Fruit fly (Drosophila melanogaster) whole organism, pupa: ENCODE data around the gene CG33483.

ENCODE experiments used
- CG12605 ChIP-seq: fragments of 200-800 bp; sonication (Bioruptor generic); IDR thresholded peaks from 2 replicates; pipeline ENCODE4 v1.3.6; 2022; ENCODE audit warnings: missing biosample characterization, missing genetic modification characterization
- CG8159 ChIP-seq: fragments of 200-800 bp; sonication (Bioruptor generic); optimal IDR thresholded peaks from 3 replicates; lab custom pipeline; 2018; ENCODE audit warnings: missing biosample characterization, mild to moderate bottlenecking, missing genetic modification characterization, moderate library complexity
- Pif1A ChIP-seq: fragments of 200-800 bp; sonication (Bioruptor generic); optimal IDR thresholded peaks from 3 replicates; lab custom pipeline; 2016; ENCODE audit warnings: missing biosample characterization, missing genetic modification characterization
- Pif1B ChIP-seq: fragments of 200-800 bp; sonication (Bioruptor generic); optimal IDR thresholded peaks from 3 replicates; lab custom pipeline; 2016; ENCODE audit warnings: missing biosample characterization, missing genetic modification characterization
- fd96Ca ChIP-seq: fragments of 200-800 bp; sonication (Bioruptor generic); IDR thresholded peaks from 3 replicates; pipeline ENCODE4 v1.3.6; 2022; ENCODE audit warnings: missing biosample characterization, missing genetic modification characterization
- rn ChIP-seq: fragments of 200-800 bp; sonication (Bioruptor generic); IDR thresholded peaks from 2 replicates; pipeline ENCODE4 v1.3.6; 2022; ENCODE audit warnings: missing biosample characterization, missing genetic modification characterization

dm6 chr3R:30922414-30922813, 20.5 kb upstream of the CG33483 start:
- no peak for TF ChIP-seq CG12605 (GFP tag; lab: Robert Waterston, UW)
- no peak for TF ChIP-seq CG8159 (tag; lab: Kevin White, UChicago)
- TF ChIP-seq rn (GFP tag; lab: Robert Waterston, UW) = no peak
- no peak for TF ChIP-seq Pif1A
- no peak for TF ChIP-seq fd96Ca (GFP tag; lab: Robert Waterston, UW)
- no peak for TF ChIP-seq Pif1B (GFP tag; lab: Kevin White, UChicago)
